Worm (Caenorhabditis elegans) whole organism, young adult: ENCODE results near the gene Y57G11C.48.

ENCODE experiments used
- ceh-79 ChIP-seq: sonication (generic microtip); optimal IDR thresholded peaks from 2 replicates; lab custom pipeline; 2017; ENCODE audit warnings: mild to moderate bottlenecking, missing genetic modification characterization, missing compliant biosample characterization
- efl-1 ChIP-seq: fragments of 150-350 bp; optimal IDR thresholded peaks from 2 replicates; lab custom pipeline; 2014; ENCODE audit warnings: missing biosample characterization, missing genetic modification reagents, missing genetic modification characterization
- lag-1 ChIP-seq: fragments of 200-800 bp; sonication (Bioruptor generic); IDR thresholded peaks from 2 replicates; pipeline ENCODE4 v1.3.6; 2022; ENCODE audit warnings: missing genetic modification reagents, missing genetic modification characterization, missing compliant biosample characterization
- lin-35 ChIP-seq, 3 experiments: fragments of 150-350 bp in 2 of 3; sonication (generic microtip) in 1 of 3; optimal IDR thresholded peaks; 2 replicates each; lab custom pipeline; 2014 to 2018; ENCODE audit warnings: missing biosample characterization in 3 of 3, missing genetic modification characterization in 3 of 3, missing genetic modification reagents in 3 of 3

ce11 chrIV:14909589-14909988 is 34.5 kb downstream of the Y57G11C.48 start, which contains the start of gene pnc-2:
- no peak for TF ChIP-seq ceh-79 (tag; lab: Kevin White, UChicago)
- no peak for TF ChIP-seq lag-1 (GFP tag; lab: Robert Waterston, UW)
- TF ChIP-seq efl-1 (GFP tag; lab: Kevin White, UChicago), result no peak
- no peak for TF ChIP-seq lin-35 (GFP tag; optimal IDR thresholded peaks at IDR 0.05; lab: Kevin White, UChicago)
